Worm (Caenorhabditis elegans) whole organism, L3 larva: ENCODE results near the gene rhy-1.

ENCODE experiments used
- R02D3.7 ChIP-seq: fragments of 150-350 bp; optimal IDR thresholded peaks from 2 replicates; lab custom pipeline; 2014; ENCODE audit warnings: missing biosample characterization, missing genetic modification characterization
- ZK546.5 ChIP-seq: sonication (generic microtip); optimal IDR thresholded peaks from 2 replicates; lab custom pipeline; 2017; ENCODE audit warnings: missing biosample characterization, missing genetic modification characterization
- ama-1 ChIP-seq: fragments of 150-350 bp; optimal IDR thresholded peaks from 2 replicates; lab custom pipeline; 2018
- ceh-28 ChIP-seq: fragments of 150-350 bp; optimal IDR thresholded peaks from 2 replicates; lab custom pipeline; 2014; ENCODE audit warnings: missing biosample characterization, missing genetic modification reagents, missing genetic modification characterization
- ceh-82 ChIP-seq: fragments of 150-350 bp; optimal IDR thresholded peaks from 2 replicates; lab custom pipeline; 2014; ENCODE audit warnings: missing biosample characterization, missing genetic modification characterization
- ceh-9 ChIP-seq: sonication (generic microtip); optimal IDR thresholded peaks from 2 replicates; lab custom pipeline; 2018; ENCODE audit warnings: missing biosample characterization, missing genetic modification characterization
- daf-12 ChIP-seq: fragments of 150-350 bp; optimal IDR thresholded peaks from 2 replicates; lab custom pipeline; 2014; ENCODE audit warnings: missing biosample characterization, missing genetic modification reagents, missing genetic modification characterization
- egl-27 ChIP-seq: sonication (generic microtip); optimal IDR thresholded peaks from 4 replicates; lab custom pipeline; 2017; ENCODE audit warnings: missing biosample characterization, missing genetic modification reagents, missing genetic modification characterization
- elt-1 ChIP-seq: fragments of 150-350 bp; optimal IDR thresholded peaks from 2 replicates; lab custom pipeline; 2014; ENCODE audit warnings: missing biosample characterization, missing genetic modification characterization
- elt-2 ChIP-seq: sonication (generic microtip); optimal IDR thresholded peaks from 2 replicates; lab custom pipeline; 2016; ENCODE audit warnings: missing genetic modification reagents, mild to moderate bottlenecking, missing genetic modification characterization, missing compliant biosample characterization
- elt-3 ChIP-seq, 3 experiments: fragments of 150-350 bp in 1 of 3; sonication (generic microtip) in 2 of 3; optimal IDR thresholded peaks; 2 replicates in 2 of 3; 4 replicates in 1 of 3; lab custom pipeline; 2014 to 2017; ENCODE audit warnings: missing biosample characterization in 3 of 3, missing genetic modification characterization in 3 of 3
- eor-1 ChIP-seq, 2 experiments: fragments of 150-350 bp; optimal IDR thresholded peaks; 2 replicates each; lab custom pipeline; 2014 to 2018; ENCODE audit warnings: missing biosample characterization in 2 of 2, missing genetic modification characterization in 2 of 2
- fkh-10 ChIP-seq: sonication (generic microtip); optimal IDR thresholded peaks from 2 replicates; lab custom pipeline; 2017; ENCODE audit warnings: missing biosample characterization, missing genetic modification reagents, missing genetic modification characterization
- fkh-2 ChIP-seq: fragments of 150-350 bp; optimal IDR thresholded peaks from 2 replicates; lab custom pipeline; 2014; ENCODE audit warnings: missing biosample characterization, missing genetic modification reagents, missing genetic modification characterization
- fos-1 ChIP-seq: fragments of 150-350 bp; optimal IDR thresholded peaks from 2 replicates; lab custom pipeline; 2014; ENCODE audit warnings: missing biosample characterization, missing genetic modification characterization
- hmg-11 ChIP-seq: sonication (generic microtip); optimal IDR thresholded peaks from 2 replicates; lab custom pipeline; 2016; ENCODE audit warnings: missing genetic modification characterization, missing compliant biosample characterization
- jun-1 ChIP-seq: fragments of 150-350 bp; optimal IDR thresholded peaks from 2 replicates; lab custom pipeline; 2014; ENCODE audit warnings: missing biosample characterization, missing genetic modification reagents, missing genetic modification characterization
- lin-15B ChIP-seq: fragments of 150-350 bp; optimal IDR thresholded peaks from 2 replicates; lab custom pipeline; 2014; ENCODE audit warnings: missing biosample characterization, missing genetic modification characterization
- lin-39 ChIP-seq: fragments of 150-350 bp; optimal IDR thresholded peaks from 2 replicates; lab custom pipeline; 2018; ENCODE audit warnings: missing biosample characterization, missing genetic modification reagents, missing genetic modification characterization
- lsy-12 ChIP-seq: sonication (generic microtip); optimal IDR thresholded peaks from 2 replicates; lab custom pipeline; 2016; ENCODE audit warnings: mild to moderate bottlenecking, missing genetic modification characterization, missing compliant biosample characterization
- mdl-1 ChIP-seq: fragments of 150-350 bp; optimal IDR thresholded peaks from 2 replicates; lab custom pipeline; 2014; ENCODE audit warnings: missing biosample characterization, missing genetic modification characterization
- mml-1 ChIP-seq: fragments of 150-350 bp; sonication (generic microtip); optimal IDR thresholded peaks from 3 replicates; lab custom pipeline; 2014; ENCODE audit warnings: missing biosample characterization, missing genetic modification characterization
- nfya-1 ChIP-seq: sonication (generic microtip); optimal IDR thresholded peaks from 2 replicates; lab custom pipeline; 2017; ENCODE audit warnings: missing genetic modification characterization, mild to moderate bottlenecking, missing compliant biosample characterization, antibody characterized with exemption, moderate library complexity; ENCODE audit not compliant: insufficient read depth
- nhr-11 ChIP-seq: fragments of 150-350 bp; optimal IDR thresholded peaks from 2 replicates; lab custom pipeline; 2014; ENCODE audit warnings: missing biosample characterization, missing genetic modification characterization
- nhr-12 ChIP-seq: fragments of 150-350 bp; optimal IDR thresholded peaks from 2 replicates; lab custom pipeline; 2014; ENCODE audit warnings: missing biosample characterization, missing genetic modification characterization
- nhr-23 ChIP-seq: fragments of 150-350 bp; optimal IDR thresholded peaks from 2 replicates; lab custom pipeline; 2014; ENCODE audit warnings: missing biosample characterization, missing genetic modification reagents, missing genetic modification characterization
- nhr-237 ChIP-seq: fragments of 150-350 bp; optimal IDR thresholded peaks from 2 replicates; lab custom pipeline; 2014; ENCODE audit warnings: missing biosample characterization, missing genetic modification characterization
- nhr-25 ChIP-seq: sonication (generic microtip); optimal IDR thresholded peaks from 2 replicates; lab custom pipeline; 2017; ENCODE audit warnings: missing biosample characterization, missing genetic modification characterization
- nhr-28 ChIP-seq: fragments of 150-350 bp; optimal IDR thresholded peaks from 2 replicates; lab custom pipeline; 2014; ENCODE audit warnings: missing biosample characterization, missing genetic modification characterization
- nhr-67 ChIP-seq: fragments of 150-350 bp; optimal IDR thresholded peaks from 2 replicates; lab custom pipeline; 2014; ENCODE audit warnings: missing biosample characterization, missing genetic modification characterization
- nhr-76 ChIP-seq: fragments of 150-350 bp; sonication (generic microtip); optimal IDR thresholded peaks from 5 replicates; lab custom pipeline; 2014; ENCODE audit warnings: missing biosample characterization, missing genetic modification characterization
- nhr-77 ChIP-seq: fragments of 150-350 bp; optimal IDR thresholded peaks from 2 replicates; lab custom pipeline; 2014; ENCODE audit warnings: missing biosample characterization, missing genetic modification characterization
- pha-4 ChIP-seq: fragments of 150-350 bp; optimal IDR thresholded peaks from 2 replicates; lab custom pipeline; 2014; ENCODE audit warnings: missing biosample characterization, missing genetic modification reagents, missing genetic modification characterization
- pqm-1 ChIP-seq: fragments of 150-350 bp; optimal IDR thresholded peaks from 2 replicates; lab custom pipeline; 2017; ENCODE audit warnings: missing biosample characterization, missing genetic modification characterization, inconsistent platforms
- sea-2 ChIP-seq: fragments of 150-350 bp; sonication (generic microtip); optimal IDR thresholded peaks from 4 replicates; lab custom pipeline; 2014; ENCODE audit warnings: missing biosample characterization, missing genetic modification reagents, missing genetic modification characterization
- skn-1 ChIP-seq: fragments of 150-350 bp; optimal IDR thresholded peaks from 2 replicates; lab custom pipeline; 2014; ENCODE audit warnings: missing biosample characterization, missing genetic modification characterization
- tbx-2 ChIP-seq: sonication (generic microtip); optimal IDR thresholded peaks from 2 replicates; lab custom pipeline; 2016; ENCODE audit warnings: mild to moderate bottlenecking, missing genetic modification characterization, missing compliant biosample characterization
- unc-39 ChIP-seq: sonication (generic microtip); optimal IDR thresholded peaks from 4 replicates; lab custom pipeline; 2017; ENCODE audit warnings: missing biosample characterization, missing genetic modification characterization
- unc-62 ChIP-seq: fragments of 150-350 bp; sonication (generic microtip); optimal IDR thresholded peaks from 4 replicates; lab custom pipeline; 2014; ENCODE audit warnings: missing biosample characterization, missing genetic modification reagents, missing genetic modification characterization
- zag-1 ChIP-seq: fragments of 150-350 bp; optimal IDR thresholded peaks from 2 replicates; lab custom pipeline; 2014; ENCODE audit warnings: missing biosample characterization, missing genetic modification characterization
- ztf-11 ChIP-seq: fragments of 150-350 bp; optimal IDR thresholded peaks from 2 replicates; lab custom pipeline; 2014; ENCODE audit warnings: missing biosample characterization, missing genetic modification characterization
- ztf-4 ChIP-seq: fragments of 150-350 bp; optimal IDR thresholded peaks from 2 replicates; lab custom pipeline; 2014; ENCODE audit warnings: missing biosample characterization, missing genetic modification characterization

The rhy-1 gene

ce11 chrII:9194195-9194594 is 33.0 kb downstream of the rhy-1 start, which contains the start of gene twk-4:
twk-4 (minus strand) TSS chrII:9194295.
- no peak for TF ChIP-seq mdl-1 (tag; lab: Kevin White, UChicago)
- TF ChIP-seq ceh-9 (tag; lab: Kevin White, UChicago), result no peak
- no peak for TF ChIP-seq unc-62 (GFP tag; lab: Kevin White, UChicago)
- TF ChIP-seq pha-4 (tag; lab: Kevin White, UChicago), result no peak
- TF ChIP-seq sea-2 (GFP tag; lab: Kevin White, UChicago), result no peak
- no peak for TF ChIP-seq nhr-237
- no peak for TF ChIP-seq zag-1 (tag; lab: Kevin White, UChicago)
- no peak for TF ChIP-seq nhr-11 (tag; lab: Kevin White, UChicago)
- TF ChIP-seq ama-1, result no peak
- TF ChIP-seq lin-39 (tag; lab: Kevin White, UChicago), result no peak
- no peak for TF ChIP-seq skn-1 (tag; lab: Kevin White, UChicago)
- TF ChIP-seq eor-1 (tag; optimal IDR thresholded peaks at IDR 0.05; lab: Kevin White, UChicago), result no peak
- TF ChIP-seq lin-15B (tag; lab: Kevin White, UChicago), result no peak
- TF ChIP-seq, all 47 proteins: peak for 0

- TF ChIP-seq elt-2 (tag; lab: Kevin White, UChicago) (peak; percentile 79), pqm-1 (tag; lab: Kevin White, UChicago) (peak; percentile 76), pha-4 (tag; lab: Kevin White, UChicago) (peak; percentile 50), elt-3 (tag; optimal IDR thresholded peaks at IDR 0.05; lab: Kevin White, UChicago) (no peak)
These were observed 35.1 kb downstream of the rhy-1 start for ce11 chrII:9196325-9196724.

ce11 chrII:9197212-9197611 is 36.0 kb downstream of the rhy-1 start, which contains the start of gene let-23:
let-23 (plus strand) TSS chrII:9197512.
- no peak for TF ChIP-seq daf-12 (tag; lab: Kevin White, UChicago)
- no peak for TF ChIP-seq ceh-9 (tag; lab: Kevin White, UChicago)
- TF ChIP-seq lsy-12 (tag; lab: Kevin White, UChicago), result no peak
- TF ChIP-seq nhr-67 (tag; lab: Kevin White, UChicago), result no peak
- no peak for TF ChIP-seq pha-4 (tag; lab: Kevin White, UChicago)
- TF ChIP-seq sea-2 (GFP tag; lab: Kevin White, UChicago), result no peak
- TF ChIP-seq lin-39 (tag; lab: Kevin White, UChicago), result no peak
- TF ChIP-seq nhr-12 (tag; lab: Kevin White, UChicago), result no peak
- TF ChIP-seq nfya-1 (tag; lab: Kevin White, UChicago), result no peak
- TF ChIP-seq elt-3 (tag; optimal IDR thresholded peaks at IDR 0.05; lab: Kevin White, UChicago), result no peak
- no peak for TF ChIP-seq elt-2 (tag; lab: Kevin White, UChicago)
- TF ChIP-seq nhr-23 (tag; lab: Kevin White, UChicago), result no peak
- TF ChIP-seq nhr-25 (tag; lab: Kevin White, UChicago), result no peak
- no peak for TF ChIP-seq tbx-2 (tag; lab: Kevin White, UChicago)
- TF ChIP-seq eor-1 (tag; optimal IDR thresholded peaks at IDR 0.05; lab: Kevin White, UChicago), result no peak
- TF ChIP-seq ceh-82 (tag; lab: Kevin White, UChicago), result no peak
- no peak for TF ChIP-seq zag-1 (tag; lab: Kevin White, UChicago)
- TF ChIP-seq hmg-11 (tag; lab: Kevin White, UChicago), result no peak
- no peak for TF ChIP-seq ztf-4 (tag; lab: Kevin White, UChicago)
- TF ChIP-seq egl-27 (tag; lab: Kevin White, UChicago), result no peak

- no peak for TF ChIP-seq nhr-28 (tag; lab: Kevin White, UChicago)
- TF ChIP-seq fkh-2, result no peak
- no peak for TF ChIP-seq tbx-2 (tag; lab: Kevin White, UChicago)
- no peak for TF ChIP-seq nhr-77 (tag; lab: Kevin White, UChicago)
- no peak for TF ChIP-seq elt-1
- no peak for TF ChIP-seq unc-62 (GFP tag; lab: Kevin White, UChicago)
- TF ChIP-seq skn-1 (tag; lab: Kevin White, UChicago), result no peak
These were observed 48.9 kb downstream of the rhy-1 start, which contains the start of gene ZK1067.4 for ce11 chrII:9210076-9210475. ZK1067.4 (plus strand) TSS chrII:9210376.

ce11 chrII:9211684-9212083 is 50.5 kb downstream of the rhy-1 start:
- no peak for TF ChIP-seq R02D3.7 (tag; lab: Kevin White, UChicago)
- no peak for TF ChIP-seq fos-1
- no peak for TF ChIP-seq unc-39
- no peak for TF ChIP-seq ZK546.5 (tag; lab: Kevin White, UChicago)
- no peak for TF ChIP-seq ztf-11 (tag; lab: Kevin White, UChicago)
- no peak for TF ChIP-seq skn-1 (tag; lab: Kevin White, UChicago)
- TF ChIP-seq nhr-76 (tag; lab: Kevin White, UChicago), result no peak
- peak; percentile 26 for TF ChIP-seq nhr-25 (tag; lab: Kevin White, UChicago)
- no peak for TF ChIP-seq tbx-2 (tag; lab: Kevin White, UChicago)
- TF ChIP-seq ceh-28, result no peak
- TF ChIP-seq fkh-10 (GFP tag; lab: Kevin White, UChicago), result no peak
- TF ChIP-seq eor-1 (tag; optimal IDR thresholded peaks at IDR 0.05; lab: Kevin White, UChicago), result no peak
- no peak for TF ChIP-seq nhr-77 (tag; lab: Kevin White, UChicago)
- TF ChIP-seq lsy-12 (tag; lab: Kevin White, UChicago), result peak; percentile 58
- no peak for TF ChIP-seq sea-2 (GFP tag; lab: Kevin White, UChicago)
- no peak for TF ChIP-seq ceh-82 (tag; lab: Kevin White, UChicago)
- TF ChIP-seq nhr-67 (tag; lab: Kevin White, UChicago), result no peak
- no peak for TF ChIP-seq fkh-2
- no peak for TF ChIP-seq nfya-1 (tag; lab: Kevin White, UChicago)
- TF ChIP-seq nhr-23 (tag; lab: Kevin White, UChicago), result peak; percentile 11
- no peak for TF ChIP-seq daf-12 (tag; lab: Kevin White, UChicago)
- TF ChIP-seq jun-1 (tag; lab: Kevin White, UChicago), result peak; percentile 5
- no peak for TF ChIP-seq pha-4 (tag; lab: Kevin White, UChicago)
- TF ChIP-seq elt-3 (tag; optimal IDR thresholded peaks at IDR 0.05; lab: Kevin White, UChicago), result no peak
- TF ChIP-seq mml-1 (tag; lab: Kevin White, UChicago), result no peak
